Worm (Caenorhabditis elegans) whole organism, L3 larva: ENCODE data around the gene Y82E9BL.12.

Experiments
- R02D3.7 ChIP-seq: fragments of 150-350 bp; optimal IDR thresholded peaks from 2 replicates; lab custom pipeline; 2014; ENCODE audit warnings: missing biosample characterization, missing genetic modification characterization
- ZK546.5 ChIP-seq: sonication (generic microtip); optimal IDR thresholded peaks from 2 replicates; lab custom pipeline; 2017; ENCODE audit warnings: missing biosample characterization, missing genetic modification characterization
- ama-1 ChIP-seq: fragments of 150-350 bp; optimal IDR thresholded peaks from 2 replicates; lab custom pipeline; 2018
- ceh-16 ChIP-seq: sonication (generic microtip); optimal IDR thresholded peaks from 2 replicates; lab custom pipeline; 2017; ENCODE audit warnings: missing biosample characterization, missing genetic modification characterization
- ceh-28 ChIP-seq: fragments of 150-350 bp; optimal IDR thresholded peaks from 2 replicates; lab custom pipeline; 2014; ENCODE audit warnings: missing biosample characterization, missing genetic modification reagents, missing genetic modification characterization
- ceh-82 ChIP-seq: fragments of 150-350 bp; optimal IDR thresholded peaks from 2 replicates; lab custom pipeline; 2014; ENCODE audit warnings: missing biosample characterization, missing genetic modification characterization
- ceh-9 ChIP-seq: sonication (generic microtip); optimal IDR thresholded peaks from 2 replicates; lab custom pipeline; 2018; ENCODE audit warnings: missing biosample characterization, missing genetic modification characterization
- daf-12 ChIP-seq: fragments of 150-350 bp; optimal IDR thresholded peaks from 2 replicates; lab custom pipeline; 2014; ENCODE audit warnings: missing biosample characterization, missing genetic modification reagents, missing genetic modification characterization
- egl-27 ChIP-seq: sonication (generic microtip); optimal IDR thresholded peaks from 4 replicates; lab custom pipeline; 2017; ENCODE audit warnings: missing biosample characterization, missing genetic modification reagents, missing genetic modification characterization
- egl-5 ChIP-seq: fragments of 150-350 bp; optimal IDR thresholded peaks from 2 replicates; lab custom pipeline; 2017; ENCODE audit warnings: missing biosample characterization, missing genetic modification reagents, missing genetic modification characterization, inconsistent platforms
- elt-1 ChIP-seq: fragments of 150-350 bp; optimal IDR thresholded peaks from 2 replicates; lab custom pipeline; 2014; ENCODE audit warnings: missing biosample characterization, missing genetic modification characterization
- elt-2 ChIP-seq: sonication (generic microtip); optimal IDR thresholded peaks from 2 replicates; lab custom pipeline; 2016; ENCODE audit warnings: missing genetic modification reagents, mild to moderate bottlenecking, missing genetic modification characterization, missing compliant biosample characterization
- elt-3 ChIP-seq, 3 experiments: fragments of 150-350 bp in 1 of 3; sonication (generic microtip) in 2 of 3; optimal IDR thresholded peaks; 2 replicates in 2 of 3; 4 replicates in 1 of 3; lab custom pipeline; 2014 to 2017; ENCODE audit warnings: missing biosample characterization in 3 of 3, missing genetic modification characterization in 3 of 3
- eor-1 ChIP-seq, 2 experiments: fragments of 150-350 bp; optimal IDR thresholded peaks; 2 replicates each; lab custom pipeline; 2014 to 2018; ENCODE audit warnings: missing biosample characterization in 2 of 2, missing genetic modification characterization in 2 of 2
- fkh-2 ChIP-seq: fragments of 150-350 bp; optimal IDR thresholded peaks from 2 replicates; lab custom pipeline; 2014; ENCODE audit warnings: missing biosample characterization, missing genetic modification reagents, missing genetic modification characterization
- hmg-11 ChIP-seq: sonication (generic microtip); optimal IDR thresholded peaks from 2 replicates; lab custom pipeline; 2016; ENCODE audit warnings: missing genetic modification characterization, missing compliant biosample characterization
- jun-1 ChIP-seq: fragments of 150-350 bp; optimal IDR thresholded peaks from 2 replicates; lab custom pipeline; 2014; ENCODE audit warnings: missing biosample characterization, missing genetic modification reagents, missing genetic modification characterization
- lin-15B ChIP-seq: fragments of 150-350 bp; optimal IDR thresholded peaks from 2 replicates; lab custom pipeline; 2014; ENCODE audit warnings: missing biosample characterization, missing genetic modification characterization
- lin-39 ChIP-seq: fragments of 150-350 bp; optimal IDR thresholded peaks from 2 replicates; lab custom pipeline; 2018; ENCODE audit warnings: missing biosample characterization, missing genetic modification reagents, missing genetic modification characterization
- mdl-1 ChIP-seq: fragments of 150-350 bp; optimal IDR thresholded peaks from 2 replicates; lab custom pipeline; 2014; ENCODE audit warnings: missing biosample characterization, missing genetic modification characterization
- nhr-23 ChIP-seq: fragments of 150-350 bp; optimal IDR thresholded peaks from 2 replicates; lab custom pipeline; 2014; ENCODE audit warnings: missing biosample characterization, missing genetic modification reagents, missing genetic modification characterization
- nhr-237 ChIP-seq: fragments of 150-350 bp; optimal IDR thresholded peaks from 2 replicates; lab custom pipeline; 2014; ENCODE audit warnings: missing biosample characterization, missing genetic modification characterization
- nhr-25 ChIP-seq: sonication (generic microtip); optimal IDR thresholded peaks from 2 replicates; lab custom pipeline; 2017; ENCODE audit warnings: missing biosample characterization, missing genetic modification characterization
- nhr-43 ChIP-seq: sonication (generic microtip); optimal IDR thresholded peaks from 2 replicates; lab custom pipeline; 2016; ENCODE audit warnings: mild to moderate bottlenecking, missing genetic modification characterization, missing compliant biosample characterization; ENCODE audit not compliant: poor library complexity, severe bottlenecking
- nhr-67 ChIP-seq: fragments of 150-350 bp; optimal IDR thresholded peaks from 2 replicates; lab custom pipeline; 2014; ENCODE audit warnings: missing biosample characterization, missing genetic modification characterization
- pha-4 ChIP-seq: fragments of 150-350 bp; optimal IDR thresholded peaks from 2 replicates; lab custom pipeline; 2014; ENCODE audit warnings: missing biosample characterization, missing genetic modification reagents, missing genetic modification characterization
- pqm-1 ChIP-seq: fragments of 150-350 bp; optimal IDR thresholded peaks from 2 replicates; lab custom pipeline; 2017; ENCODE audit warnings: missing biosample characterization, missing genetic modification characterization, inconsistent platforms
- sea-2 ChIP-seq: fragments of 150-350 bp; sonication (generic microtip); optimal IDR thresholded peaks from 4 replicates; lab custom pipeline; 2014; ENCODE audit warnings: missing biosample characterization, missing genetic modification reagents, missing genetic modification characterization
- skn-1 ChIP-seq: fragments of 150-350 bp; optimal IDR thresholded peaks from 2 replicates; lab custom pipeline; 2014; ENCODE audit warnings: missing biosample characterization, missing genetic modification characterization
- snpc-4 ChIP-seq: fragments of 150-350 bp; optimal IDR thresholded peaks from 2 replicates; lab custom pipeline; 2014; ENCODE audit warnings: missing biosample characterization, missing genetic modification characterization
- tbx-2 ChIP-seq: sonication (generic microtip); optimal IDR thresholded peaks from 2 replicates; lab custom pipeline; 2016; ENCODE audit warnings: mild to moderate bottlenecking, missing genetic modification characterization, missing compliant biosample characterization

The Y82E9BL.12 gene

ce11 chrIII:1308209-1308608, 778 bp upstream of the Y82E9BL.12 start, which contains the start of gene fbxa-79:
Gene fbxa-79, minus strand, starts transcription at chrIII:1308294.
- TF ChIP-seq elt-3 (tag; optimal IDR thresholded peaks at IDR 0.05; lab: Kevin White, UChicago) (no peak), elt-2 (peak; percentile 67), pha-4 (tag; lab: Kevin White, UChicago) (peak; percentile 77), pqm-1 (tag; lab: Kevin White, UChicago) (peak; percentile 67), nhr-67 (tag; lab: Kevin White, UChicago) (no peak), hmg-11 (no peak), nhr-43 (tag; lab: Kevin White, UChicago) (no peak), tbx-2 (tag; lab: Kevin White, UChicago) (no peak), egl-5 (tag; lab: Kevin White, UChicago) (no peak)
- TF ChIP-seq, all 47 proteins: peak for 3

ce11 chrIII:1311367-1311766, 2.4 kb downstream of the Y82E9BL.12 start:
- TF ChIP-seq elt-1 (tag; lab: Kevin White, UChicago): no peak
- no peak for TF ChIP-seq ama-1 (lab: Kevin White, UChicago)
- no peak for TF ChIP-seq egl-27 (tag; lab: Kevin White, UChicago)
- TF ChIP-seq pqm-1 (tag; lab: Kevin White, UChicago): no peak
- TF ChIP-seq, all 47 proteins: peak for 0

ce11 chrIII:1314283-1314682, 5.3 kb downstream of the Y82E9BL.12 start:
- no peak for TF ChIP-seq nhr-237 (tag; lab: Kevin White, UChicago)
- TF ChIP-seq tbx-2 (tag; lab: Kevin White, UChicago): no peak
- TF ChIP-seq R02D3.7: no peak
- TF ChIP-seq ZK546.5 (tag; lab: Kevin White, UChicago): no peak
- no peak for TF ChIP-seq snpc-4 (tag; lab: Kevin White, UChicago)
- no peak for TF ChIP-seq pqm-1 (tag; lab: Kevin White, UChicago)
- TF ChIP-seq hmg-11: no peak
- TF ChIP-seq jun-1 (tag; lab: Kevin White, UChicago): no peak

ce11 chrIII:1315038-1315437, 6.1 kb downstream of the Y82E9BL.12 start, which contains the start of the genes fbxa-80 and fbxa-19:
Gene fbxa-80, minus strand, starts transcription at chrIII:1315210.
Gene fbxa-19, plus strand, starts transcription at chrIII:1315401.
- TF ChIP-seq daf-12 (no peak), ceh-9 (tag; lab: Kevin White, UChicago) (no peak), ceh-82 (no peak), ceh-16 (no peak), elt-2 (peak; percentile 70), pqm-1 (tag; lab: Kevin White, UChicago) (peak; percentile 23)
- TF ChIP-seq, all 47 proteins: peak for 2

ce11 chrIII:1321561-1321960, 12.6 kb downstream of the Y82E9BL.12 start, which contains the start of gene fbxa-15:
Gene fbxa-15, minus strand, starts transcription at chrIII:1321661.
- TF ChIP-seq pqm-1 (tag; lab: Kevin White, UChicago): peak; percentile 1
- no peak for TF ChIP-seq tbx-2 (tag; lab: Kevin White, UChicago)
- TF ChIP-seq elt-2: peak; percentile 9
- no peak for TF ChIP-seq fkh-2
- TF ChIP-seq nhr-67 (tag; lab: Kevin White, UChicago): no peak
- no peak for TF ChIP-seq nhr-23 (tag; lab: Kevin White, UChicago)
- TF ChIP-seq lin-15B (tag; lab: Kevin White, UChicago): no peak
- TF ChIP-seq ceh-28 (tag; lab: Kevin White, UChicago): no peak
- no peak for TF ChIP-seq skn-1 (tag; lab: Kevin White, UChicago)
- no peak for TF ChIP-seq sea-2 (GFP tag; lab: Kevin White, UChicago)
- TF ChIP-seq mdl-1 (tag; lab: Kevin White, UChicago): no peak
- TF ChIP-seq eor-1 (tag; optimal IDR thresholded peaks at IDR 0.05; lab: Kevin White, UChicago): no peak

- TF ChIP-seq elt-2 (peak; percentile 94), pqm-1 (tag; lab: Kevin White, UChicago) (peak; percentile 81), nhr-237 (tag; lab: Kevin White, UChicago) (no peak), daf-12 (no peak)
Measured at ce11 chrIII:1323555-1323954, 14.6 kb downstream of the Y82E9BL.12 start.

- TF ChIP-seq nhr-25 (tag; lab: Kevin White, UChicago) (no peak), nhr-23 (tag; lab: Kevin White, UChicago) (no peak), nhr-237 (tag; lab: Kevin White, UChicago) (no peak), lin-15B (tag; lab: Kevin White, UChicago) (no peak), tbx-2 (tag; lab: Kevin White, UChicago) (no peak), hmg-11 (no peak), lin-39 (tag; lab: Kevin White, UChicago) (no peak)
- TF ChIP-seq, all 47 proteins: peak for 0
Measured at ce11 chrIII:1324513-1324912, 15.5 kb downstream of the Y82E9BL.12 start, which contains the start of gene fbxa-14. Gene fbxa-14, minus strand, starts transcription at chrIII:1324613.
